Worm (Caenorhabditis elegans) whole organism, L4 larva: ENCODE results near the gene T10F2.5.

Experiments used
- daf-16 ChIP-seq, 3 experiments: sonication (generic microtip); optimal IDR thresholded peaks; 2 replicates each; lab custom pipeline; 2016 to 2017; ENCODE audit warnings: missing genetic modification characterization in 3 of 3, missing genetic modification reagents in 3 of 3, mild to moderate bottlenecking in 2 of 3, missing compliant biosample characterization in 2 of 3, missing biosample characterization in 1 of 3, moderate library complexity in 1 of 3
- nhr-25 ChIP-seq: sonication (generic microtip); optimal IDR thresholded peaks from 2 replicates; lab custom pipeline; 2017; ENCODE audit warnings: missing genetic modification characterization, mild to moderate bottlenecking, missing compliant biosample characterization, antibody characterized with exemption, moderate library complexity, borderline replicate concordance; ENCODE audit not compliant: insufficient read depth
- saeg-2 ChIP-seq: fragments of 200-800 bp; sonication (Bioruptor generic); IDR thresholded peaks from 2 replicates; pipeline ENCODE4 v1.3.6; 2022; ENCODE audit warnings: missing genetic modification reagents, missing genetic modification characterization, missing compliant biosample characterization
- skn-1 ChIP-seq: fragments of 150-350 bp; optimal IDR thresholded peaks from 2 replicates; lab custom pipeline; 2014; ENCODE audit warnings: missing biosample characterization, missing genetic modification characterization
- ztf-11 ChIP-seq: fragments of 150-350 bp; optimal IDR thresholded peaks from 2 replicates; lab custom pipeline; 2014; ENCODE audit warnings: missing biosample characterization, missing genetic modification characterization

- no peak for TF ChIP-seq saeg-2
- TF ChIP-seq daf-16 (GFP tag; optimal IDR thresholded peaks at IDR 0.05; lab: Kevin White, UChicago): peak in 1 of 2 experiments; percentile 80
- TF ChIP-seq daf-16 (tag; optimal IDR thresholded peaks at IDR 0.05; lab: Kevin White, UChicago): peak; percentile 70
- TF ChIP-seq ztf-11: no peak
- TF ChIP-seq nhr-25 (tag; lab: Kevin White, UChicago): no peak
- TF ChIP-seq skn-1 (tag; lab: Kevin White, UChicago): no peak
These were observed 18.8 kb downstream of the T10F2.5 start for ce11 chrIII:5140559-5140958.
